Worm (Caenorhabditis elegans) whole organism, L2 larva: ENCODE results near the gene rsp-7.
A peak's percentile ranks its signal among the peaks of the same experiment; 100 is the strongest.

ENCODE experiments used
- C34F6.9 ChIP-seq: fragments of 150-350 bp; optimal IDR thresholded peaks from 2 replicates; lab custom pipeline; 2014; ENCODE audit warnings: missing biosample characterization, missing genetic modification characterization
- F13H6.1 ChIP-seq: sonication (generic microtip); optimal IDR thresholded peaks from 2 replicates; lab custom pipeline; 2016; ENCODE audit warnings: missing genetic modification characterization, missing compliant biosample characterization
- ZK546.5 ChIP-seq: sonication (generic microtip); optimal IDR thresholded peaks from 2 replicates; lab custom pipeline; 2017; ENCODE audit warnings: missing biosample characterization, missing genetic modification characterization
- blmp-1 ChIP-seq: sonication (generic microtip); optimal IDR thresholded peaks from 2 replicates; lab custom pipeline; 2017; ENCODE audit warnings: missing genetic modification characterization, mild to moderate bottlenecking, missing compliant biosample characterization, antibody characterized with exemption, moderate library complexity; ENCODE audit not compliant: insufficient read depth
- gmeb-1 ChIP-seq: fragments of 150-350 bp; optimal IDR thresholded peaks from 2 replicates; lab custom pipeline; 2014; ENCODE audit warnings: missing biosample characterization, missing genetic modification characterization
- lin-13 ChIP-seq: fragments of 150-350 bp; optimal IDR thresholded peaks from 2 replicates; lab custom pipeline; 2014; ENCODE audit warnings: missing biosample characterization, missing genetic modification reagents, missing genetic modification characterization
- lsy-2 ChIP-seq, 2 experiments: fragments of 150-350 bp in 1 of 2; sonication (generic microtip) in 1 of 2; optimal IDR thresholded peaks; 2 replicates each; lab custom pipeline; 2014 to 2017; ENCODE audit warnings: missing biosample characterization in 2 of 2, missing genetic modification characterization in 2 of 2
- mdl-1 ChIP-seq, 2 experiments: fragments of 150-350 bp in 1 of 2; sonication (generic microtip) in 1 of 2; optimal IDR thresholded peaks; 2 replicates each; lab custom pipeline; 2017; ENCODE audit warnings: missing biosample characterization in 2 of 2, missing genetic modification characterization in 2 of 2
- nhr-11 ChIP-seq: fragments of 150-350 bp; optimal IDR thresholded peaks from 2 replicates; lab custom pipeline; 2014; ENCODE audit warnings: missing biosample characterization, missing genetic modification characterization
- nhr-21 ChIP-seq: fragments of 150-350 bp; optimal IDR thresholded peaks from 2 replicates; lab custom pipeline; 2014; ENCODE audit warnings: missing biosample characterization, missing genetic modification characterization
- nhr-25 ChIP-seq: fragments of 150-350 bp; sonication (generic microtip); optimal IDR thresholded peaks from 3 replicates; lab custom pipeline; 2014; ENCODE audit warnings: missing biosample characterization, missing genetic modification characterization
- peb-1 ChIP-seq: fragments of 150-350 bp; optimal IDR thresholded peaks from 2 replicates; lab custom pipeline; 2014; ENCODE audit warnings: missing biosample characterization, missing genetic modification characterization
- sem-4 ChIP-seq: fragments of 150-350 bp; optimal IDR thresholded peaks from 2 replicates; lab custom pipeline; 2014; ENCODE audit warnings: missing biosample characterization, missing genetic modification reagents, missing genetic modification characterization
- sma-3 ChIP-seq: sonication (generic microtip); optimal IDR thresholded peaks from 2 replicates; lab custom pipeline; 2016; ENCODE audit warnings: missing genetic modification reagents, missing genetic modification characterization, missing compliant biosample characterization
- snpc-4 ChIP-seq: fragments of 150-350 bp; optimal IDR thresholded peaks from 2 replicates; lab custom pipeline; 2014; ENCODE audit warnings: missing biosample characterization, missing genetic modification characterization
- unc-55 ChIP-seq: fragments of 150-350 bp; sonication (generic microtip); optimal IDR thresholded peaks from 3 replicates; lab custom pipeline; 2014; ENCODE audit warnings: missing biosample characterization, missing genetic modification reagents, missing genetic modification characterization
- zag-1 ChIP-seq: fragments of 150-350 bp; optimal IDR thresholded peaks from 2 replicates; lab custom pipeline; 2014; ENCODE audit warnings: missing biosample characterization, missing genetic modification characterization
- ztf-4 ChIP-seq: fragments of 150-350 bp; optimal IDR thresholded peaks from 2 replicates; lab custom pipeline; 2014; ENCODE audit warnings: missing biosample characterization, missing genetic modification characterization

The rsp-7 gene

ce11 chrII:10706038-10706437, 47.0 kb downstream of the rsp-7 start:
- TF ChIP-seq blmp-1 (tag; lab: Kevin White, UChicago) (peak; percentile 94), nhr-25 (tag; lab: Kevin White, UChicago) (peak; percentile 75), lin-13 (GFP tag; lab: Kevin White, UChicago) (no peak)

ce11 chrII:10706901-10707300, 47.9 kb downstream of the rsp-7 start, which contains the start of gene col-80:
col-80 (plus strand) TSS chrII:10707201.
- no peak for TF ChIP-seq snpc-4 (tag; lab: Kevin White, UChicago)
- TF ChIP-seq sma-3 (GFP tag; lab: Kevin White, UChicago), result no peak

ce11 chrII:10707439-10708096, 48.6 kb downstream of the rsp-7 start:
- no peak for TF ChIP-seq gmeb-1 (tag; lab: Kevin White, UChicago)
- no peak for TF ChIP-seq lsy-2 (tag; optimal IDR thresholded peaks at IDR 0.05; lab: Kevin White, UChicago)
- TF ChIP-seq ZK546.5 (tag; lab: Kevin White, UChicago), result no peak

ce11 chrII:10708660-10709059, 49.7 kb downstream of the rsp-7 start, which contains the start of gene bli-1:
bli-1 (plus strand) TSS chrII:10708960.
- TF ChIP-seq nhr-21 (tag; lab: Kevin White, UChicago), result no peak
- no peak for TF ChIP-seq C34F6.9 (tag; lab: Kevin White, UChicago)
- TF ChIP-seq nhr-11 (tag; lab: Kevin White, UChicago), result no peak
- no peak for TF ChIP-seq unc-55
- TF ChIP-seq blmp-1 (tag; lab: Kevin White, UChicago), result no peak
- no peak for TF ChIP-seq ztf-4 (tag; lab: Kevin White, UChicago)
- no peak for TF ChIP-seq zag-1 (tag; lab: Kevin White, UChicago)
- no peak for TF ChIP-seq F13H6.1 (tag; lab: Kevin White, UChicago)
- no peak for TF ChIP-seq lin-13 (GFP tag; lab: Kevin White, UChicago)
- no peak for TF ChIP-seq peb-1 (tag; lab: Kevin White, UChicago)
- no peak for TF ChIP-seq sem-4 (tag; lab: Kevin White, UChicago)
- no peak for TF ChIP-seq mdl-1 (tag; optimal IDR thresholded peaks at IDR 0.05; lab: Kevin White, UChicago)
